Worm (Caenorhabditis elegans) whole organism, midembryonic: ENCODE measurements around the gene str-108.

ENCODE experiments used
- cog-1 ChIP-seq: sonication (generic microtip); optimal IDR thresholded peaks from 2 replicates; lab custom pipeline; 2016; ENCODE audit warnings: missing genetic modification characterization, missing compliant biosample characterization
- klf-2 ChIP-seq: fragments of 200-800 bp; sonication (Bioruptor generic); conservative IDR thresholded peaks from 2 replicates; pipeline ENCODE4 v1.3.6; 2022; ENCODE audit warnings: missing genetic modification reagents, missing genetic modification characterization, missing compliant biosample characterization
- med-1 ChIP-seq: sonication (generic microtip); optimal IDR thresholded peaks from 2 replicates; lab custom pipeline; 2017; ENCODE audit warnings: missing genetic modification characterization, mild to moderate bottlenecking, missing compliant biosample characterization, antibody characterized with exemption, missing genetic modification reagents; ENCODE audit not compliant: insufficient read depth
- ref-1 ChIP-seq: fragments of 200-800 bp; sonication (Bioruptor generic); conservative IDR thresholded peaks from 2 replicates; pipeline ENCODE4 v1.3.6; 2022; ENCODE audit warnings: missing genetic modification reagents, missing genetic modification characterization, missing compliant biosample characterization
- ztf-23 ChIP-seq: fragments of 200-800 bp; sonication (Bioruptor generic); IDR thresholded peaks from 2 replicates; pipeline ENCODE4 v1.3.6; 2022; ENCODE audit warnings: missing genetic modification reagents, missing genetic modification characterization, missing compliant biosample characterization
- ztf-29 ChIP-seq: fragments of 200-800 bp; sonication (Bioruptor generic); IDR thresholded peaks from 2 replicates; pipeline ENCODE4 v1.3.6; 2022; ENCODE audit warnings: missing genetic modification reagents, missing genetic modification characterization, missing compliant biosample characterization

ce11 chrV:16213323-16213722, 47.3 kb downstream of the str-108 start:
- no peak for TF ChIP-seq klf-2 (GFP tag; lab: Robert Waterston, UW)
- TF ChIP-seq med-1 (GFP tag; lab: Kevin White, UChicago): no peak
- no peak for TF ChIP-seq ztf-23 (GFP tag; lab: Robert Waterston, UW)
- TF ChIP-seq cog-1 (tag; lab: Kevin White, UChicago): no peak
- no peak for TF ChIP-seq ztf-29 (GFP tag; lab: Robert Waterston, UW)
- no peak for TF ChIP-seq ref-1 (GFP tag; lab: Robert Waterston, UW)
